Fruit fly (Drosophila melanogaster): ENCODE measurements around the gene CG18748.

dm6 chr3R:7793855-7794254 lies 6.1 kb upstream of the CG18748 start, which contains the start of gene CG2641:
- no peak for TF ChIP-seq CG8632 (GFP tag; optimal IDR thresholded peaks at IDR 0.05)
- TF ChIP-seq CG3032 (tag; optimal IDR thresholded peaks at IDR 0.05): no peak
- TF ChIP-seq Blimp-1 (GFP tag; optimal IDR thresholded peaks at IDR 0.05): no peak
- TF ChIP-seq CG16779 (tag; optimal IDR thresholded peaks at IDR 0.05): peak; percentile 74
- no peak for TF ChIP-seq Eip75B (GFP tag; optimal IDR thresholded peaks at IDR 0.05)
- peak; percentile 16 for TF ChIP-seq spab (GFP tag; optimal IDR thresholded peaks at IDR 0.05)
- TF ChIP-seq CG8119 (GFP tag; IDR thresholded peaks at IDR 0.05): peak; percentile 89

All from whole organism, prepupa.